Worm (Caenorhabditis elegans) whole organism, young adult: Measurements from ENCODE around the gene F26F12.5.
A peak's percentile ranks its signal among the peaks of the same experiment; 100 is the strongest.

ENCODE experiments used
- C06A6.2 ChIP-seq: fragments of 200-800 bp; sonication (Bioruptor generic); conservative IDR thresholded peaks from 2 replicates; pipeline ENCODE4 v1.3.6; 2022; ENCODE audit warnings: missing genetic modification characterization, missing compliant biosample characterization
- Y56A3A.18 ChIP-seq: fragments of 200-800 bp; sonication (Bioruptor generic); IDR thresholded peaks from 2 replicates; pipeline ENCODE4 v1.3.6; 2022; ENCODE audit warnings: missing genetic modification reagents, missing genetic modification characterization, missing compliant biosample characterization
- ceh-100 ChIP-seq: fragments of 200-800 bp; sonication (Bioruptor generic); IDR thresholded peaks from 2 replicates; pipeline ENCODE4 v1.3.6; 2022; ENCODE audit warnings: missing genetic modification reagents, missing genetic modification characterization, missing compliant biosample characterization
- lin-35 ChIP-seq, 3 experiments: fragments of 150-350 bp in 2 of 3; sonication (generic microtip) in 1 of 3; optimal IDR thresholded peaks; 2 replicates each; lab custom pipeline; 2014 to 2018; ENCODE audit warnings: missing biosample characterization in 3 of 3, missing genetic modification characterization in 3 of 3, missing genetic modification reagents in 3 of 3
- lsl-1 ChIP-seq: fragments of 200-800 bp; sonication (Bioruptor generic); optimal IDR thresholded peaks from 2 replicates; lab custom pipeline; 2018; ENCODE audit warnings: mild to moderate bottlenecking, missing genetic modification characterization, moderate library complexity, missing compliant biosample characterization
- madf-8 ChIP-seq: fragments of 200-800 bp; sonication (Bioruptor generic); conservative IDR thresholded peaks from 2 replicates; pipeline ENCODE4 v1.3.6; 2022; ENCODE audit warnings: missing genetic modification reagents, missing genetic modification characterization, missing compliant biosample characterization
- pha-4 ChIP-seq: fragments of 150-350 bp; sonication (generic microtip); optimal IDR thresholded peaks from 2 replicates; lab custom pipeline; 2014; ENCODE audit warnings: missing biosample characterization, missing genetic modification reagents, missing genetic modification characterization
- sea-2 ChIP-seq: fragments of 200-800 bp; sonication (Bioruptor generic); IDR thresholded peaks from 2 replicates; pipeline ENCODE4 v1.3.6; 2022; ENCODE audit warnings: missing genetic modification characterization, missing compliant biosample characterization
- unc-62 ChIP-seq: fragments of 150-350 bp; optimal IDR thresholded peaks from 2 replicates; lab custom pipeline; 2014; ENCODE audit warnings: missing biosample characterization, missing genetic modification reagents, missing genetic modification characterization
- ztf-22 ChIP-seq: fragments of 200-800 bp; sonication (Bioruptor generic); optimal IDR thresholded peaks from 2 replicates; lab custom pipeline; 2018; ENCODE audit warnings: mild to moderate bottlenecking, missing genetic modification characterization, moderate library complexity, missing compliant biosample characterization

DNA sequence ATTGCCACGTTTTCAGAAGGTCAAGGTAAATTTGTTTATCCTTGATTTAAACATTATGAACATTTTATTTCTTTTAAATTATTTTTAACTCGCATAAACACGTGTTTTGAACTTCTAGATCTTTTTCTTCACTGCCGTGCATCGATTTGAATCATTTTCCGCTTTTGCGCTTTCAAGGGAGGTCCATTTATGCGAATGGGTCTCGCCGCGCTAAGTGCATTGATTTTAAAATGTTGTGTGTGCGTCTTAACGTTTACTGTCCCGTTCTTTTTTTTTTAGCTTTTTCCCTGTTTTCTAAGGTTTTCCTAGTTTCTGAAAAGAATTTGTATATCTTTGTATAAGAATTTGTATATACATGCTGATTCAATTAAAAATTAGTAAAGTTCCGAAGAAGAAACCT, 39.5 kb downstream of the F26F12.5 start:
- TF ChIP-seq Y56A3A.18 (GFP tag; lab: Robert Waterston, UW) (no peak), C06A6.2 (GFP tag; lab: Robert Waterston, UW) (no peak), ceh-100 (no peak), lin-35 (GFP tag; optimal IDR thresholded peaks at IDR 0.05; lab: Kevin White, UChicago) (no peak), madf-8 (no peak), lsl-1 (peak; percentile 55), pha-4 (tag; lab: Kevin White, UChicago) (no peak), sea-2 (GFP tag; lab: Robert Waterston, UW) (no peak), unc-62 (GFP tag; lab: Kevin White, UChicago) (no peak), ztf-22 (no peak)
